Worm (Caenorhabditis elegans) whole organism, L3 larva: ENCODE data around the gene mrpl-46.
A peak's percentile ranks its signal among the peaks of the same experiment; 100 is the strongest.
"Not testable (repeated sequence)": the region's sequence is repeated elsewhere in the genome, so short reads cannot be mapped to it uniquely, and the experiment has no call there.

Experiments used
- R02D3.7 ChIP-seq: fragments of 150-350 bp; optimal IDR thresholded peaks from 2 replicates; lab custom pipeline; 2014; ENCODE audit warnings: missing biosample characterization, missing genetic modification characterization
- ZK546.5 ChIP-seq: sonication (generic microtip); optimal IDR thresholded peaks from 2 replicates; lab custom pipeline; 2017; ENCODE audit warnings: missing biosample characterization, missing genetic modification characterization
- aly-2 ChIP-seq: fragments of 150-350 bp; optimal IDR thresholded peaks from 2 replicates; lab custom pipeline; 2014; ENCODE audit warnings: missing biosample characterization, missing genetic modification characterization
- ama-1 ChIP-seq: fragments of 150-350 bp; optimal IDR thresholded peaks from 2 replicates; lab custom pipeline; 2018
- ceh-16 ChIP-seq: sonication (generic microtip); optimal IDR thresholded peaks from 2 replicates; lab custom pipeline; 2017; ENCODE audit warnings: missing biosample characterization, missing genetic modification characterization
- ceh-28 ChIP-seq: fragments of 150-350 bp; optimal IDR thresholded peaks from 2 replicates; lab custom pipeline; 2014; ENCODE audit warnings: missing biosample characterization, missing genetic modification reagents, missing genetic modification characterization
- elt-1 ChIP-seq: fragments of 150-350 bp; optimal IDR thresholded peaks from 2 replicates; lab custom pipeline; 2014; ENCODE audit warnings: missing biosample characterization, missing genetic modification characterization
- eor-1 ChIP-seq, 2 experiments: fragments of 150-350 bp; optimal IDR thresholded peaks; 2 replicates each; lab custom pipeline; 2014 to 2018; ENCODE audit warnings: missing biosample characterization in 2 of 2, missing genetic modification characterization in 2 of 2
- fkh-2 ChIP-seq: fragments of 150-350 bp; optimal IDR thresholded peaks from 2 replicates; lab custom pipeline; 2014; ENCODE audit warnings: missing biosample characterization, missing genetic modification reagents, missing genetic modification characterization
- hmg-11 ChIP-seq: sonication (generic microtip); optimal IDR thresholded peaks from 2 replicates; lab custom pipeline; 2016; ENCODE audit warnings: missing genetic modification characterization, missing compliant biosample characterization
- lin-15B ChIP-seq: fragments of 150-350 bp; optimal IDR thresholded peaks from 2 replicates; lab custom pipeline; 2014; ENCODE audit warnings: missing biosample characterization, missing genetic modification characterization
- lin-39 ChIP-seq: fragments of 150-350 bp; optimal IDR thresholded peaks from 2 replicates; lab custom pipeline; 2018; ENCODE audit warnings: missing biosample characterization, missing genetic modification reagents, missing genetic modification characterization
- lsy-12 ChIP-seq: sonication (generic microtip); optimal IDR thresholded peaks from 2 replicates; lab custom pipeline; 2016; ENCODE audit warnings: mild to moderate bottlenecking, missing genetic modification characterization, missing compliant biosample characterization
- mml-1 ChIP-seq: fragments of 150-350 bp; sonication (generic microtip); optimal IDR thresholded peaks from 3 replicates; lab custom pipeline; 2014; ENCODE audit warnings: missing biosample characterization, missing genetic modification characterization
- nfya-1 ChIP-seq: sonication (generic microtip); optimal IDR thresholded peaks from 2 replicates; lab custom pipeline; 2017; ENCODE audit warnings: missing genetic modification characterization, mild to moderate bottlenecking, missing compliant biosample characterization, antibody characterized with exemption, moderate library complexity; ENCODE audit not compliant: insufficient read depth
- nhr-11 ChIP-seq: fragments of 150-350 bp; optimal IDR thresholded peaks from 2 replicates; lab custom pipeline; 2014; ENCODE audit warnings: missing biosample characterization, missing genetic modification characterization
- nhr-12 ChIP-seq: fragments of 150-350 bp; optimal IDR thresholded peaks from 2 replicates; lab custom pipeline; 2014; ENCODE audit warnings: missing biosample characterization, missing genetic modification characterization
- nhr-23 ChIP-seq: fragments of 150-350 bp; optimal IDR thresholded peaks from 2 replicates; lab custom pipeline; 2014; ENCODE audit warnings: missing biosample characterization, missing genetic modification reagents, missing genetic modification characterization
- nhr-28 ChIP-seq: fragments of 150-350 bp; optimal IDR thresholded peaks from 2 replicates; lab custom pipeline; 2014; ENCODE audit warnings: missing biosample characterization, missing genetic modification characterization
- pha-4 ChIP-seq: fragments of 150-350 bp; optimal IDR thresholded peaks from 2 replicates; lab custom pipeline; 2014; ENCODE audit warnings: missing biosample characterization, missing genetic modification reagents, missing genetic modification characterization
- pqm-1 ChIP-seq: fragments of 150-350 bp; optimal IDR thresholded peaks from 2 replicates; lab custom pipeline; 2017; ENCODE audit warnings: missing biosample characterization, missing genetic modification characterization, inconsistent platforms
- sea-2 ChIP-seq: fragments of 150-350 bp; sonication (generic microtip); optimal IDR thresholded peaks from 4 replicates; lab custom pipeline; 2014; ENCODE audit warnings: missing biosample characterization, missing genetic modification reagents, missing genetic modification characterization
- skn-1 ChIP-seq: fragments of 150-350 bp; optimal IDR thresholded peaks from 2 replicates; lab custom pipeline; 2014; ENCODE audit warnings: missing biosample characterization, missing genetic modification characterization
- tbx-2 ChIP-seq: sonication (generic microtip); optimal IDR thresholded peaks from 2 replicates; lab custom pipeline; 2016; ENCODE audit warnings: mild to moderate bottlenecking, missing genetic modification characterization, missing compliant biosample characterization
- unc-39 ChIP-seq: sonication (generic microtip); optimal IDR thresholded peaks from 4 replicates; lab custom pipeline; 2017; ENCODE audit warnings: missing biosample characterization, missing genetic modification characterization
- unc-62 ChIP-seq: fragments of 150-350 bp; sonication (generic microtip); optimal IDR thresholded peaks from 4 replicates; lab custom pipeline; 2014; ENCODE audit warnings: missing biosample characterization, missing genetic modification reagents, missing genetic modification characterization
- zag-1 ChIP-seq: fragments of 150-350 bp; optimal IDR thresholded peaks from 2 replicates; lab custom pipeline; 2014; ENCODE audit warnings: missing biosample characterization, missing genetic modification characterization
- ztf-11 ChIP-seq: fragments of 150-350 bp; optimal IDR thresholded peaks from 2 replicates; lab custom pipeline; 2014; ENCODE audit warnings: missing biosample characterization, missing genetic modification characterization
- ztf-4 ChIP-seq: fragments of 150-350 bp; optimal IDR thresholded peaks from 2 replicates; lab custom pipeline; 2014; ENCODE audit warnings: missing biosample characterization, missing genetic modification characterization

mrpl-46 gene

DNA sequence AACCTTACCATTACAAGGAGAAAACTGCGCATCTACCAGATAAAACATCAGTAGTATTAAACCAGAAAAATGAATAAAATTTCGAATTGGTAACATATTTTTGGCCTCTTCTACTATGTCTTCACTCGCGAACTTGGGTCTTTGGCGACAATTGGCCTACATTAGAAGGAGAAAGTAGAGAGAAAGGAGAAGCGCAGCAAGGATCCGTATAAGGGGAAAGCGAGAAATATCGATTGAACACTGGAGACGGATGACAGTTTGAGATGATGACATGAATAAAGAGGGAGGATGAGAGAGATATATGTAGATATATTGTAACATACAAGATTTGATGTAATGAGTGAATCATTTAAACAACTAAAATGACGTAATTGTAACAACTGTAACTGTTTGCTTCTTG lies 32.3 kb upstream of the mrpl-46 start, which contains the start of gene F56B3.2:
Gene F56B3.2 (minus strand): TSS at position 273 of the 400 bp plus-strand sequence.
- TF ChIP-seq elt-1 (tag; lab: Kevin White, UChicago) (no peak), hmg-11 (tag; lab: Kevin White, UChicago) (peak; percentile 12), ceh-28 (tag; lab: Kevin White, UChicago) (peak; percentile 43), sea-2 (GFP tag; lab: Kevin White, UChicago) (no peak), pha-4 (tag; lab: Kevin White, UChicago) (no peak), eor-1 (tag; optimal IDR thresholded peaks at IDR 0.05; lab: Kevin White, UChicago) (no peak), nhr-23 (peak; percentile 50), zag-1 (tag; lab: Kevin White, UChicago) (no peak)
- TF ChIP-seq, all 47 proteins: peak for 3

DNA sequence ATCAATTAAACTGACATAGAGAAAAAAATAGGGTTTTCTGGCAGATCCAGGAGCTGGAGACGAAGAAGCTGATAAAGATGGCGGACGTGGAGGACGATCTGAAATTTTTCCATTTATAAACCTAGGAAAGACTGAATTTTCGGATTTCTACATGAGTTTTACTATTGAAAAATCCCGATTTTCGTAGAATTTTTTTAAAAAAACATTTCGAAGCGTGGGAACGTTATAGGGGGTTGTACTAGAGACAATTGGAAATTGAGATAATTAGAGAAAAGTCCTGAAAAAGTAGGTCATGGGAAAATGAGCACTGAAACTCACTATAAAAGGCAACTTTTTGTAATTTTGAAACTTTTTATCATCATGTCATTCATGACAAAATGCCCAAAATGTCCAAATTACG lies 29.6 kb upstream of the mrpl-46 start, which contains the start of gene F56B3.9:
Gene F56B3.9 (plus strand): TSS at position 301 of the 400 bp plus-strand sequence.
- not testable (repeated sequence) for TF ChIP-seq ama-1 (lab: Kevin White, UChicago); lin-39; elt-1 (tag; lab: Kevin White, UChicago)

DNA sequence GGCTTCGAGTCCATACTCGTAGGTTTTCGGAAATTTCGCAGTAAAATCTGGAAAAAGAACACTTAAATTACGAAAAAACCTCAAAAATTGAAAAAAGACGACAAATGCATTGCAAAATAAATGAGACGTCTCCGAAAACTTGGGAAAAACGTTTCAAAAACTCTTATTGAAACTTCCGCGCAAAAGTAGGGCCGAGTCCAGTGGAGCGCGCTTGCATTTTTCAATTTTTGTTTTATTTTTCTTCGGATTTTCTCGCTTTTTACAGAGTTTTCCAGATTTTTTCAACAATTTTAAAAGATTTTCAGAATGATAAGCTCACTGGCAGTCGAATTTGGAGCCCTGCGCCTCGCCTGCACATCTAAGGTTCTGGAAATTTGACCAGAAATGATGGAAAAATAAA lies 27.7 kb upstream of the mrpl-46 start, which contains the start of gene mrpl-2:
Gene mrpl-2 (plus strand): TSS at position 307 of the 400 bp plus-strand sequence.
- no peak for TF ChIP-seq hmg-11 (tag; lab: Kevin White, UChicago)
- TF ChIP-seq tbx-2 (tag; lab: Kevin White, UChicago), result no peak
- TF ChIP-seq nhr-23, result no peak
- no peak for TF ChIP-seq fkh-2 (tag; lab: Kevin White, UChicago)
- TF ChIP-seq ceh-28 (tag; lab: Kevin White, UChicago), result no peak
- no peak for TF ChIP-seq zag-1 (tag; lab: Kevin White, UChicago)
- TF ChIP-seq lin-15B (tag; lab: Kevin White, UChicago), result peak; percentile 58
- TF ChIP-seq, all 47 proteins: peak for 1

DNA sequence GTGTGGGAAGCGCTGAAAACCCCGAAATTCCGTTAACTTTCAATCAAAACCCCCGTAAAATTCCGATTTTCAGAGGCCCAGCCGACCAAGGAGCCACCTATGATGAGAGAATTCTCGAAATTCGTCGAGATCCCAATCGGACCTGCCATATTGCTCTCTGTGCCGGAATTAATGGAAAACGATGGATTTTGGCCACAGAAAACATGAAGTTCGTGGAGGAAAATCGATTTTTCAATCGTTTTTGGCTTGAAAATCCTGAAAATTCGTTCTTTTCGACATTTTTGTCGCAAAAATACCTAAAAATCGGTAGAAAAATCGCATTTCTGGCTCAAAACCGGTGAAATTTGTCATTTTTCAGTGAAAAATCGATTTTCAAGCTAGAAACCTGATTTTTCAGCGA lies 27.0 kb upstream of the mrpl-46 start:
- no peak for TF ChIP-seq nhr-28 (tag; lab: Kevin White, UChicago)
- no peak for TF ChIP-seq lsy-12 (tag; lab: Kevin White, UChicago)
- TF ChIP-seq zag-1 (tag; lab: Kevin White, UChicago), result no peak
- no peak for TF ChIP-seq lin-15B (tag; lab: Kevin White, UChicago)
- no peak for TF ChIP-seq nhr-11 (tag; lab: Kevin White, UChicago)
- TF ChIP-seq aly-2, result no peak
- TF ChIP-seq ztf-11 (tag; lab: Kevin White, UChicago), result no peak

DNA sequence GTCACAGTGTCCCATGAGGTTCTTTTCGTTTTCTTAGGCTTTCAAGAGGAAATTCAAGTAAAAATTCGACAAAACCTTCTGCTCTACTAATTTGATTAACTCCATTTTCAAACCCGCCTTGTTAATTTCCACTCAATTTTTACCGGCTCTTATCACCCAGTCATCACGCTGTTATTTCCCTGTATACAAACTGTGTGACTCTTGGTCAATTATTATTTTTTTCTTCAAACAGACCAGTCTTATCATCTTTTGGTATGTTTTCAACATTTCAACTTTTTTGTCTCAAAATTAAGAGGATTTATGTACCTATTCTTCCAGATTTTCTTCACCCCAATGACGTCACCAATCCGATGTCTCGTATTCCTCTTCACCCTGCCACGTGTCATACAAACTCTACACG lies 22.1 kb upstream of the mrpl-46 start, which contains the start of gene ugt-52:
Gene ugt-52 (plus strand): TSS at position 301 of the 400 bp plus-strand sequence.
- no peak for TF ChIP-seq lin-15B (tag; lab: Kevin White, UChicago)
- peak; percentile 9 for TF ChIP-seq pha-4 (tag; lab: Kevin White, UChicago)

DNA sequence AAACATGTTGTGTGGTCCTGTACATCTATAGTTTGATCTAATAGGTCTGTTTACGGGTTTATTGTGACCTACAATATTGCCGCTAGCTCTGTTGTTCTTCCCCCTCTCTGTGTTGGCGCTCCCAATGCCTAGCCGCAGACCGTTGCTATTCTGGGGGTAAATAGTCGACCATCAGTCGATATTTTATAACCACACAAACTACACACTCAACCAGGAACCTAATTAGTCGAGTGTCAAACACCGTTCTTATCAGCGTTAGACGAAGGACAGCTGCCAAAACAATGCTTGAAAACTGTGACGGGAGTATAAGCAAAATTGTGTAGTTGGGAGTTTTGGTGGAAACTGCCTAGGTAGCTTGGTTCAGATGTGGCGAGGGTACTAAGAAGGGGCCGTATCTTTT lies 18.2 kb upstream of the mrpl-46 start:
- no peak for TF ChIP-seq pqm-1 (tag; lab: Kevin White, UChicago)

DNA sequence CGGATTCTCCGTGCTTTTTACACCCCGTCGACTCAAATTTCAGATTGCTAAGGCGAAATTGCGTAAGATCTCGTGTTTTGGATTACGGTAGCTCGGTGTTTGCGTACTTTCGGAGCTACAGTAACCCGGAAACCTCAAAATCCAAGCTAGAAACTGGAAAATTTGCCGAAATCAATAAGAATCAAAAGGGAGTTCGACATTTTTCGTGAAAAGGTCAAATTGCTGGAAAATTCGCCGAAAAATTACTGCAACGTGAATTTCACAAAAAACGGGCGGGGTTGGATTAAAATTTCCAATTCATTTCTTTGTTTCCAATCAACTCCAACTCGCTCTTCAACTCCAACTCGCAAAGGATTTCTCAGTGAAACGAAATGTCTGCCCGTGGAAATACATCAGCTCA lies 12.9 kb upstream of the mrpl-46 start, which contains the start of gene F56B3.6:
Gene F56B3.6 (plus strand): TSS at position 301 of the 400 bp plus-strand sequence.
- TF ChIP-seq ZK546.5 (tag; lab: Kevin White, UChicago) (no peak), mml-1 (tag; lab: Kevin White, UChicago) (no peak), ceh-16 (no peak), nhr-12 (tag; lab: Kevin White, UChicago) (no peak), ztf-11 (tag; lab: Kevin White, UChicago) (no peak), unc-39 (tag; lab: Kevin White, UChicago) (no peak), R02D3.7 (tag; lab: Kevin White, UChicago) (no peak), ztf-4 (tag; lab: Kevin White, UChicago) (no peak), nfya-1 (tag; lab: Kevin White, UChicago) (no peak), pha-4 (tag; lab: Kevin White, UChicago) (no peak), unc-62 (GFP tag; lab: Kevin White, UChicago) (no peak), pqm-1 (tag; lab: Kevin White, UChicago) (no peak), skn-1 (no peak)
